Fruit fly (Drosophila melanogaster): Measurements from ENCODE around the gene chrb.

chrb gene

dm6 chr3L:11533704-11534319, 46.5 kb downstream of the chrb start (continued):
- TF ChIP-seq fd85E (GFP tag; optimal IDR thresholded peaks at IDR 0.05) (no peak), Sox15 (GFP tag; optimal IDR thresholded peaks at IDR 0.05) (no peak), Ets21C (GFP tag; optimal IDR thresholded peaks at IDR 0.05) (peak; percentile 47), Met (GFP tag; optimal IDR thresholded peaks at IDR 0.05) (peak; percentile 61), CG11762 (GFP tag; optimal IDR thresholded peaks at IDR 0.05; ENCODE audit: insufficient read depth) (peak; percentile 26), Gug (GFP tag; IDR thresholded peaks at IDR 0.05) (no peak), CG6163 (GFP tag; IDR thresholded peaks at IDR 0.05) (no peak), topi (GFP tag; optimal IDR thresholded peaks at IDR 0.05) (peak; percentile 65), Eip93F (GFP tag; optimal IDR thresholded peaks at IDR 0.05) (no peak), CG34406 (GFP tag; optimal IDR thresholded peaks at IDR 0.05) (peak; percentile 44), CG11294 (GFP tag; IDR thresholded peaks at IDR 0.05) (no peak), CG1621 (tag; optimal IDR thresholded peaks at IDR 0.05) (no peak), dsx (GFP tag; optimal IDR thresholded peaks at IDR 0.05; ENCODE audit: poor library complexity, severe bottlenecking) (no peak), CG10669 (GFP tag; optimal IDR thresholded peaks at IDR 0.05) (no peak), Sox14 (GFP tag; optimal IDR thresholded peaks at IDR 0.05) (peak; percentile 47), vri (GFP tag; optimal IDR thresholded peaks at IDR 0.05) (no peak), acj6 (GFP tag; optimal IDR thresholded peaks at IDR 0.05) (peak; percentile 46), net (GFP tag; optimal IDR thresholded peaks at IDR 0.05) (peak; percentile 19), CG3032 (tag; optimal IDR thresholded peaks at IDR 0.05) (no peak), CG7368 (GFP tag; optimal IDR thresholded peaks at IDR 0.05) (no peak), CG10631 (GFP tag; optimal IDR thresholded peaks at IDR 0.05) (no peak), svp (GFP tag) (peak; percentile 77), CG11902 (GFP tag; optimal IDR thresholded peaks at IDR 0.05) (no peak), OdsH (GFP tag; optimal IDR thresholded peaks at IDR 0.05) (peak; percentile 42), CG6854 (GFP tag; optimal IDR thresholded peaks at IDR 0.05) (no peak), spab (GFP tag; optimal IDR thresholded peaks at IDR 0.05) (no peak), CG32006 (GFP tag; optimal IDR thresholded peaks at IDR 0.05) (peak; percentile 59), CG31627 (GFP tag; optimal IDR thresholded peaks at IDR 0.05) (peak; percentile 68), CG3919 (GFP tag; optimal IDR thresholded peaks at IDR 0.05) (peak; percentile 22), CG6808 (GFP tag; optimal IDR thresholded peaks at IDR 0.05) (no peak), CG8319 (GFP tag; optimal IDR thresholded peaks at IDR 0.05) (peak; percentile 4), CG8119 (GFP tag; IDR thresholded peaks at IDR 0.05) (peak; percentile 37; the same call in 2 of the 3 replicates), esn (GFP tag; optimal IDR thresholded peaks at IDR 0.05) (peak; percentile 73), CG15336 (GFP tag; IDR thresholded peaks at IDR 0.05) (peak; percentile 35; the same call in 1 of the 2 replicates), CG6792 (GFP tag; optimal IDR thresholded peaks at IDR 0.05) (peak; percentile 33), Hr38 (GFP tag; optimal IDR thresholded peaks at IDR 0.05) (no peak), dac (GFP tag; optimal IDR thresholded peaks at IDR 0.05) (peak; percentile 19), Blimp-1 (GFP tag; optimal IDR thresholded peaks at IDR 0.05) (no peak), eg (GFP tag; IDR thresholded peaks at IDR 0.05) (no peak), cyc (GFP tag; optimal IDR thresholded peaks at IDR 0.05) (peak; percentile 25), CG8632 (GFP tag; optimal IDR thresholded peaks at IDR 0.05) (peak; percentile 54), Lpt (GFP tag; optimal IDR thresholded peaks at IDR 0.05) (no peak)
